Fruit fly (Drosophila melanogaster) whole organism, embryonic: ENCODE data around the gene Pisd.
A peak's percentile ranks its signal among the peaks of the same experiment; 100 is the strongest.

Source experiments
- Aef1 ChIP-seq: fragments of 200-800 bp; sonication (Bioruptor generic); IDR thresholded peaks from 3 replicates; pipeline ENCODE4 v1.3.6; 2022; ENCODE audit warnings: missing biosample characterization, missing genetic modification characterization
- Atf-2 ChIP-seq: fragments of 200-800 bp; sonication (Bioruptor generic); optimal IDR thresholded peaks from 2 replicates; lab custom pipeline; 2016; ENCODE audit warnings: missing biosample characterization, missing genetic modification characterization
- CG10209 ChIP-seq: fragments of 200-800 bp; sonication (Bioruptor generic); optimal IDR thresholded peaks from 3 replicates; lab custom pipeline; 2017; ENCODE audit warnings: missing biosample characterization, mild to moderate bottlenecking, missing genetic modification characterization, missing genetic modification reagents
- CG11696 ChIP-seq: fragments of 200-800 bp; sonication (Bioruptor generic); IDR thresholded peaks from 2 replicates; pipeline ENCODE4 v1.3.6; 2022; ENCODE audit warnings: missing biosample characterization, missing genetic modification characterization
- CG11723 ChIP-seq: fragments of 200-800 bp; sonication (Bioruptor generic); optimal IDR thresholded peaks from 2 replicates; lab custom pipeline; 2017; ENCODE audit warnings: missing biosample characterization, mild to moderate bottlenecking, missing genetic modification characterization
- CG14441 ChIP-seq: fragments of 200-800 bp; sonication (Bioruptor generic); IDR thresholded peaks from 2 replicates; pipeline ENCODE4 v1.3.6; 2022; ENCODE audit warnings: missing biosample characterization, missing genetic modification characterization
- CG15479 ChIP-seq: fragments of 200-800 bp; sonication (Bioruptor generic); optimal IDR thresholded peaks from 3 replicates; lab custom pipeline; 2019; ENCODE audit warnings: missing biosample characterization, mild to moderate bottlenecking, missing genetic modification characterization, moderate library complexity
- CG1603 ChIP-seq: fragments of 200-800 bp; sonication (Bioruptor generic); optimal IDR thresholded peaks from 2 replicates; lab custom pipeline; 2019; ENCODE audit warnings: missing biosample characterization, mild to moderate bottlenecking, missing genetic modification characterization, moderate library complexity
- CG18476 ChIP-seq: fragments of 200-800 bp; sonication (Bioruptor generic); optimal IDR thresholded peaks from 2 replicates; lab custom pipeline; 2016; ENCODE audit warnings: missing biosample characterization, mild to moderate bottlenecking, missing genetic modification characterization
- CG18764 ChIP-seq: fragments of 200-800 bp; sonication (Bioruptor generic); optimal IDR thresholded peaks from 3 replicates; lab custom pipeline; 2016; ENCODE audit warnings: missing biosample characterization, missing genetic modification characterization
- CG3847 ChIP-seq: fragments of 200-800 bp; sonication (Bioruptor generic); IDR thresholded peaks from 2 replicates; pipeline ENCODE4 v1.3.6; 2022; ENCODE audit warnings: missing biosample characterization, missing genetic modification characterization
- CG4328 ChIP-seq: fragments of 200-800 bp; sonication (Bioruptor generic); optimal IDR thresholded peaks from 3 replicates; lab custom pipeline; 2017; ENCODE audit warnings: missing biosample characterization, missing genetic modification reagents, missing genetic modification characterization
- CG4424 ChIP-seq: fragments of 200-800 bp; sonication (Bioruptor generic); optimal IDR thresholded peaks from 3 replicates; lab custom pipeline; 2016; ENCODE audit warnings: missing biosample characterization, missing genetic modification characterization
- CG6654 ChIP-seq: fragments of 200-800 bp; sonication (Bioruptor generic); optimal IDR thresholded peaks from 2 replicates; lab custom pipeline; 2017; ENCODE audit warnings: missing biosample characterization, mild to moderate bottlenecking, missing genetic modification characterization
- CG6791 ChIP-seq: fragments of 200-800 bp; sonication (Bioruptor generic); IDR thresholded peaks from 3 replicates; pipeline ENCODE4 v1.3.6; 2022; ENCODE audit warnings: missing biosample characterization, missing genetic modification characterization; ENCODE audit not compliant: partially characterized antibody
- CG7271 ChIP-seq: fragments of 200-800 bp; sonication (Bioruptor generic); optimal IDR thresholded peaks from 2 replicates; lab custom pipeline; 2018; ENCODE audit warnings: missing biosample characterization, mild to moderate bottlenecking, missing genetic modification characterization, moderate library complexity
- CG9437 ChIP-seq: fragments of 200-800 bp; sonication (Bioruptor generic); optimal IDR thresholded peaks from 2 replicates; lab custom pipeline; 2018; ENCODE audit warnings: missing biosample characterization, mild to moderate bottlenecking, missing genetic modification characterization
- Camta ChIP-seq: fragments of 200-800 bp; sonication (Bioruptor generic); optimal IDR thresholded peaks from 2 replicates; lab custom pipeline; 2016; ENCODE audit warnings: missing biosample characterization, missing genetic modification characterization
- Dip3 ChIP-seq: fragments of 200-800 bp; sonication (Bioruptor generic); optimal IDR thresholded peaks from 3 replicates; lab custom pipeline; 2016; ENCODE audit warnings: missing biosample characterization, missing genetic modification characterization
- E2f1 ChIP-seq: fragments of 200-800 bp; sonication (Bioruptor generic); IDR thresholded peaks from 2 replicates; pipeline ENCODE4 v1.3.6; 2022; ENCODE audit warnings: missing biosample characterization, missing genetic modification characterization
- Eip74EF ChIP-seq, 2 experiments: fragments of 200-800 bp in 1 of 2; fragments of >200 bp in 1 of 2; sonication (Bioruptor generic) in 1 of 2; optimal IDR thresholded peaks; 2 replicates each; lab custom pipeline; 2017 to 2019; ENCODE audit warnings: missing biosample characterization in 2 of 2, missing genetic modification characterization in 2 of 2, mild to moderate bottlenecking in 1 of 2, moderate library complexity in 1 of 2
- Ets97D ChIP-seq: fragments of 200-800 bp; sonication (Bioruptor generic); optimal IDR thresholded peaks from 3 replicates; lab custom pipeline; 2016; ENCODE audit warnings: missing biosample characterization, missing genetic modification characterization
- Fer3 ChIP-seq: fragments of 200-800 bp; sonication (Bioruptor generic); optimal IDR thresholded peaks from 2 replicates; lab custom pipeline; 2018; ENCODE audit warnings: missing biosample characterization, mild to moderate bottlenecking, missing genetic modification characterization, moderate library complexity
- Gsc ChIP-seq: fragments of 200-800 bp; sonication (Bioruptor generic); IDR thresholded peaks from 2 replicates; pipeline ENCODE4 v1.3.6; 2022; ENCODE audit warnings: missing biosample characterization, missing genetic modification characterization
- HmgD ChIP-seq: fragments of 200-800 bp; sonication (Bioruptor generic); optimal IDR thresholded peaks from 3 replicates; lab custom pipeline; 2016; ENCODE audit warnings: missing biosample characterization, missing genetic modification characterization
- Hsf ChIP-seq: fragments of 200-800 bp; sonication (Bioruptor generic); optimal IDR thresholded peaks from 3 replicates; lab custom pipeline; 2016; ENCODE audit warnings: missing biosample characterization, missing genetic modification characterization
- Max ChIP-seq: fragments of 200-800 bp; sonication (Bioruptor generic); optimal IDR thresholded peaks from 2 replicates; lab custom pipeline; 2016; ENCODE audit warnings: missing biosample characterization, mild to moderate bottlenecking, missing genetic modification characterization
- NC2β ChIP-seq: fragments of 200-800 bp; sonication (Bioruptor generic); optimal IDR thresholded peaks from 2 replicates; lab custom pipeline; 2016; ENCODE audit warnings: missing biosample characterization, missing genetic modification characterization
- Ptx1 ChIP-seq: fragments of 200-800 bp; sonication (Bioruptor generic); IDR thresholded peaks from 2 replicates; pipeline ENCODE4 v1.3.6; 2022; ENCODE audit warnings: missing biosample characterization, missing genetic modification characterization
- Usf ChIP-seq: fragments of 200-800 bp; sonication (Bioruptor generic); optimal IDR thresholded peaks from 2 replicates; lab custom pipeline; 2017; ENCODE audit warnings: missing genotype, missing biosample characterization, missing genetic modification characterization
- ab ChIP-seq: fragments of 200-800 bp; sonication (Bioruptor generic); optimal IDR thresholded peaks from 2 replicates; lab custom pipeline; 2016; ENCODE audit warnings: missing biosample characterization, missing genetic modification characterization
- aop ChIP-seq: fragments of 200-800 bp; sonication (Bioruptor generic); IDR thresholded peaks from 2 replicates; pipeline ENCODE4 v1.3.6; 2022; ENCODE audit warnings: missing biosample characterization, missing genetic modification characterization
- ara ChIP-seq: fragments of 200-800 bp; sonication (Bioruptor generic); IDR thresholded peaks from 2 replicates; pipeline ENCODE4 v1.3.6; 2022; ENCODE audit warnings: missing biosample characterization, missing genetic modification characterization
- br ChIP-seq: fragments of >200 bp; optimal IDR thresholded peaks from 2 replicates; lab custom pipeline; 2017
- ci ChIP-seq: fragments of 200-800 bp; sonication (Bioruptor generic); IDR thresholded peaks from 3 replicates; pipeline ENCODE4 v1.3.6; 2022; ENCODE audit warnings: missing biosample characterization, missing genetic modification characterization
- corto ChIP-seq: fragments of 200-800 bp; sonication (Bioruptor generic); optimal IDR thresholded peaks from 2 replicates; lab custom pipeline; 2016; ENCODE audit warnings: missing biosample characterization, mild to moderate bottlenecking, missing genetic modification characterization, moderate library complexity
- crp ChIP-seq, 2 experiments: fragments of 200-800 bp; sonication (Bioruptor generic); optimal IDR thresholded peaks; 2 replicates in 1 of 2; 3 replicates in 1 of 2; lab custom pipeline; 2017; ENCODE audit warnings: missing biosample characterization in 2 of 2, missing genetic modification characterization in 2 of 2, mild to moderate bottlenecking in 1 of 2, moderate library complexity in 1 of 2
- dan ChIP-seq: fragments of 200-800 bp; sonication (Bioruptor generic); IDR thresholded peaks from 2 replicates; pipeline ENCODE4 v1.3.6; 2022; ENCODE audit warnings: missing biosample characterization, missing genetic modification characterization
- dmrt11E ChIP-seq: fragments of 200-800 bp; sonication (Bioruptor generic); optimal IDR thresholded peaks from 3 replicates; lab custom pipeline; 2018; ENCODE audit warnings: missing biosample characterization, mild to moderate bottlenecking, missing genetic modification characterization, moderate library complexity
- esg ChIP-seq: fragments of 200-800 bp; sonication (Bioruptor generic); conservative IDR thresholded peaks from 2 replicates; pipeline ENCODE4 v1.3.6; 2022; ENCODE audit warnings: missing biosample characterization, missing genetic modification characterization
- gem ChIP-seq: fragments of 200-800 bp; sonication (Bioruptor generic); optimal IDR thresholded peaks from 2 replicates; lab custom pipeline; 2019; ENCODE audit warnings: missing biosample characterization, mild to moderate bottlenecking, missing genetic modification characterization, moderate library complexity
- gro ChIP-seq: fragments of 200-800 bp; sonication (Bioruptor generic); optimal IDR thresholded peaks from 2 replicates; lab custom pipeline; 2016; ENCODE audit warnings: missing biosample characterization, missing genetic modification characterization
- hkb ChIP-seq, 2 experiments: fragments of 200-800 bp in 1 of 2; fragments of >200 bp in 1 of 2; sonication (Bioruptor generic) in 1 of 2; IDR thresholded peaks in 1 of 2; optimal IDR thresholded peaks in 1 of 2; 2 replicates each; pipeline versions ENCODE4 v1.3.6 to Lab custom; 2017 to 2022; ENCODE audit warnings: missing biosample characterization in 1 of 2, missing genetic modification characterization in 1 of 2
- lab ChIP-seq: fragments of 200-800 bp; sonication (Bioruptor generic); optimal IDR thresholded peaks from 3 replicates; lab custom pipeline; 2017; ENCODE audit warnings: missing biosample characterization, missing genetic modification characterization, mild to moderate bottlenecking, moderate library complexity, missing genetic modification reagents
- mld ChIP-seq: fragments of 200-800 bp; sonication (Bioruptor generic); IDR thresholded peaks from 3 replicates; pipeline ENCODE4 v1.3.6; 2022; ENCODE audit warnings: missing biosample characterization, missing genetic modification characterization; ENCODE audit not compliant: partially characterized antibody
- pan ChIP-seq, 4 experiments: fragments of >200 bp in 3 of 4; fragments of 200-800 bp in 1 of 4; sonication (Bioruptor generic) in 1 of 4; optimal IDR thresholded peaks in 3 of 4; IDR thresholded peaks in 1 of 4; 2 replicates each; pipeline versions ENCODE4 v1.3.6 to Lab custom; 2017 to 2022; ENCODE audit warnings: missing biosample characterization in 2 of 4, missing genetic modification characterization in 2 of 4, mixed read lengths in 1 of 4
- ro ChIP-seq: fragments of 200-800 bp; sonication (Bioruptor generic); IDR thresholded peaks from 2 replicates; pipeline ENCODE4 v1.3.6; 2022; ENCODE audit warnings: missing biosample characterization, missing genetic modification characterization
- row ChIP-seq: fragments of 200-800 bp; sonication (Bioruptor generic); IDR thresholded peaks from 3 replicates; pipeline ENCODE4 v1.3.6; 2022; ENCODE audit warnings: missing biosample characterization, missing genetic modification characterization
- salm ChIP-seq: fragments of 200-800 bp; sonication (Bioruptor generic); optimal IDR thresholded peaks from 2 replicates; lab custom pipeline; 2018; ENCODE audit warnings: missing biosample characterization, mild to moderate bottlenecking, missing genetic modification characterization
- sug ChIP-seq: fragments of 200-800 bp; optimal IDR thresholded peaks from 2 replicates; lab custom pipeline; 2019; ENCODE audit warnings: missing biosample characterization, mild to moderate bottlenecking, missing genetic modification characterization, moderate library complexity
- zf30C ChIP-seq: fragments of 200-800 bp; sonication (Bioruptor generic); optimal IDR thresholded peaks from 3 replicates; lab custom pipeline; 2018; ENCODE audit warnings: missing biosample characterization, mild to moderate bottlenecking, missing genetic modification characterization

Gene Pisd

dm6 chr3R:24057188-24057587, 6.6 kb downstream of the Pisd start, which contains the start of gene Hsp68 (continued):
- TF ChIP-seq gro (GFP tag; lab: Kevin White, UChicago) (no peak), Dip3 (GFP tag; lab: Kevin White, UChicago) (no peak), HmgD (peak; percentile 4), salm (no peak), Ptx1 (GFP tag; lab: Robert Waterston, UW) (no peak), Ets97D (GFP tag; lab: Kevin White, UChicago) (peak; percentile 15), mld (GFP tag; lab: Robert Waterston, UW) (no peak), corto (GFP tag; lab: Kevin White, UChicago) (no peak), zf30C (GFP tag; lab: Kevin White, UChicago) (peak; percentile 4), br (lab: Kevin White, UChicago) (no peak), pan (optimal IDR thresholded peaks at IDR 0.05; lab: Kevin White, UChicago) (no peak), pan (GFP tag; optimal IDR thresholded peaks at IDR 0.05 in 1 of 2, IDR thresholded peaks at IDR 0.05 in 1 of 2) (peak in 1 of 2 experiments; percentile 6), dmrt11E (tag; lab: Kevin White, UChicago) (no peak), E2f1 (no peak), Fer3 (tag; lab: Kevin White, UChicago) (no peak), row (GFP tag; lab: Robert Waterston, UW) (no peak), Eip74EF (GFP tag; optimal IDR thresholded peaks at IDR 0.05; lab: Kevin White, UChicago) (no peak), CG10209 (no peak), NC2β (GFP tag; lab: Kevin White, UChicago) (peak; percentile 64), CG18476 (GFP tag; lab: Kevin White, UChicago) (no peak), hkb (optimal IDR thresholded peaks at IDR 0.05; lab: Kevin White, UChicago) (no peak), hkb (GFP tag; IDR thresholded peaks at IDR 0.05; lab: Robert Waterston, UW) (no peak), ab (GFP tag; lab: Kevin White, UChicago) (no peak), CG11723 (GFP tag; lab: Kevin White, UChicago) (no peak), Hsf (GFP tag; lab: Kevin White, UChicago) (no peak), Gsc (GFP tag; lab: Robert Waterston, UW) (no peak), dan (GFP tag; lab: Robert Waterston, UW) (no peak), gem (tag; lab: Kevin White, UChicago) (no peak), ro (GFP tag; lab: Robert Waterston, UW) (no peak), CG18764 (GFP tag; lab: Kevin White, UChicago) (no peak), esg (GFP tag; lab: Robert Waterston, UW) (no peak), CG6791 (GFP tag; lab: Robert Waterston, UW) (peak; percentile 62; the same call in 2 of the 3 replicates), CG4424 (no peak), sug (tag; lab: Kevin White, UChicago) (peak; percentile 22), CG1603 (peak; percentile 12), CG14441 (GFP tag; lab: Robert Waterston, UW) (no peak), Usf (GFP tag; lab: Kevin White, UChicago) (no peak), aop (GFP tag; lab: Robert Waterston, UW) (no peak), CG7271 (tag; lab: Kevin White, UChicago) (no peak), CG11696 (GFP tag; lab: Robert Waterston, UW) (0 out of 2 replicates have a peak, but pooled peaks have one; percentile 10), CG4328 (GFP tag; lab: Kevin White, UChicago) (no peak), crp (GFP tag; optimal IDR thresholded peaks at IDR 0.05; lab: Kevin White, UChicago) (no peak), Atf-2 (GFP tag; lab: Kevin White, UChicago) (no peak), Camta (no peak), Max (GFP tag; lab: Kevin White, UChicago) (no peak), Aef1 (GFP tag; lab: Robert Waterston, UW) (no peak), CG9437 (GFP tag; lab: Kevin White, UChicago) (no peak), lab (GFP tag; lab: Kevin White, UChicago) (no peak), ci (no peak), ara (GFP tag; lab: Robert Waterston, UW) (no peak), CG15479 (GFP tag; lab: Kevin White, UChicago) (no peak), CG6654 (GFP tag; lab: Kevin White, UChicago) (no peak), CG3847 (no peak)
